Fruit fly (Drosophila melanogaster) whole organism, wandering third instar larva: ENCODE results near the gene CG43169.

Source experiments
- CG9705 ChIP-seq: fragments of 200-800 bp; sonication (Bioruptor generic); optimal IDR thresholded peaks from 2 replicates; lab custom pipeline; 2018; ENCODE audit warnings: missing biosample characterization, mild to moderate bottlenecking, missing genetic modification characterization
- N ChIP-seq: fragments of >200 bp; optimal IDR thresholded peaks from 2 replicates; lab custom pipeline; 2018; ENCODE audit warnings: missing biosample characterization, missing external identifiers, missing genetic modification characterization
- Rel ChIP-seq, 2 experiments: fragments of 200-800 bp; sonication (Bioruptor generic) in 1 of 2; optimal IDR thresholded peaks; 2 replicates in 1 of 2; 3 replicates in 1 of 2; lab custom pipeline; 2016 to 2019; ENCODE audit warnings: mild to moderate bottlenecking in 2 of 2, missing biosample characterization in 2 of 2, missing genetic modification characterization in 2 of 2, moderate library complexity in 1 of 2
- Vsx2 ChIP-seq: fragments of 200-300, 225-300 bp; sonication (Bioruptor generic); optimal IDR thresholded peaks from 2 replicates; lab custom pipeline; 2018; ENCODE audit warnings: missing biosample characterization, missing genetic modification characterization; ENCODE audit not compliant: partially characterized antibody
- dsf ChIP-seq: sonication (Bioruptor generic); optimal IDR thresholded peaks from 2 replicates; lab custom pipeline; 2016; ENCODE audit warnings: missing biosample characterization, missing genetic modification characterization, borderline replicate concordance
- h ChIP-seq: fragments of 200-800 bp; sonication (Bioruptor generic); optimal IDR thresholded peaks from 3 replicates; lab custom pipeline; 2016; ENCODE audit warnings: missing biosample characterization, mild to moderate bottlenecking, missing genetic modification characterization
- lola ChIP-seq: fragments of >200 bp; optimal IDR thresholded peaks from 2 replicates; lab custom pipeline; 2017; ENCODE audit warnings: missing biosample characterization, missing genetic modification characterization
- pan ChIP-seq: fragments of >200 bp; optimal IDR thresholded peaks from 2 replicates; lab custom pipeline; 2017
- psq ChIP-seq: fragments of 200-800 bp; sonication (Bioruptor generic); optimal IDR thresholded peaks from 3 replicates; lab custom pipeline; 2017; ENCODE audit warnings: missing biosample characterization, mild to moderate bottlenecking, missing genetic modification characterization, moderate library complexity
- sage ChIP-seq: fragments of 200-800 bp; sonication (Bioruptor generic); optimal IDR thresholded peaks from 2 replicates; lab custom pipeline; 2016; ENCODE audit warnings: missing biosample characterization, mild to moderate bottlenecking, missing genetic modification characterization
- sv ChIP-seq: fragments of 200-800 bp; sonication (Bioruptor generic); optimal IDR thresholded peaks from 3 replicates; lab custom pipeline; 2016; ENCODE audit warnings: missing biosample characterization, missing genetic modification characterization
- tai ChIP-seq: sonication (Bioruptor generic); optimal IDR thresholded peaks from 2 replicates; lab custom pipeline; 2016; ENCODE audit warnings: missing biosample characterization, missing genetic modification characterization

DNA sequence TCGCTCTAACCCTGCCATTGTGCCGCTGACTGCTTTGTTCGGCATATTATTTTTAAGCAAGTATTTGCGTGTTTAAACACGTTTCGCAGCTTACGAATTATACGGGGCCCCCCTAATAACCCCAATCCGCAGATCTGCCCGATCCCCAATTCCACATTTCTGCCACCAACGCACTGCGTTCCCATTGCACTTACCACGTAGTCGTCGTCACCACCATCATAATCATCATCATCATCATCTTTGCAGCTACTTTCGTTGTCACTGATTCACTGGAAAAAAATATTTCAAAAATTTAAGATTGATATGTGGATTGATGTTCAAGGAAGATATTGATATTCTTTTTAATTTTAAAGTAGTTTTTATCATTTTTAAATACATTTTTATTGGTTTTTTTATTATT, 9.0 kb downstream of the CG43169 start:
- TF ChIP-seq pan (no peak), dsf (GFP tag; lab: Kevin White, UChicago) (no peak), lola (no peak), Rel (GFP tag; optimal IDR thresholded peaks at IDR 0.05; lab: Kevin White, UChicago) (no peak), Rel (tag; optimal IDR thresholded peaks at IDR 0.05; lab: Kevin White, UChicago) (no peak), tai (no peak), CG9705 (GFP tag; lab: Kevin White, UChicago) (no peak), sv (GFP tag; lab: Kevin White, UChicago) (no peak), Vsx2 (GFP tag; lab: Kevin White, UChicago) (no peak), psq (GFP tag; lab: Kevin White, UChicago) (no peak), sage (GFP tag; lab: Kevin White, UChicago) (no peak), N (GFP tag; lab: Kevin White, UChicago) (no peak), h (no peak)
